Fruit fly (Drosophila melanogaster): ENCODE measurements around the gene sgl.

Gene sgl

dm6 chr3L:6942831-6943114 lies 21.8 kb downstream of the sgl start, which contains the start of gene tow:
Gene tow (plus strand): TSS chr3L:6942856.
- TF ChIP-seq D1 (tag; optimal IDR thresholded peaks at IDR 0.05) (no peak), CG9948 (tag; optimal IDR thresholded peaks at IDR 0.05) (no peak), CG4496 (GFP tag; IDR thresholded peaks at IDR 0.05) (0 out of 3 replicates have a peak, but pooled peaks have one; percentile 7), CG8301 (tag; optimal IDR thresholded peaks at IDR 0.05) (no peak), gl (tag; optimal IDR thresholded peaks at IDR 0.05) (no peak), Snoo (tag; optimal IDR thresholded peaks at IDR 0.05) (no peak)

DNA sequence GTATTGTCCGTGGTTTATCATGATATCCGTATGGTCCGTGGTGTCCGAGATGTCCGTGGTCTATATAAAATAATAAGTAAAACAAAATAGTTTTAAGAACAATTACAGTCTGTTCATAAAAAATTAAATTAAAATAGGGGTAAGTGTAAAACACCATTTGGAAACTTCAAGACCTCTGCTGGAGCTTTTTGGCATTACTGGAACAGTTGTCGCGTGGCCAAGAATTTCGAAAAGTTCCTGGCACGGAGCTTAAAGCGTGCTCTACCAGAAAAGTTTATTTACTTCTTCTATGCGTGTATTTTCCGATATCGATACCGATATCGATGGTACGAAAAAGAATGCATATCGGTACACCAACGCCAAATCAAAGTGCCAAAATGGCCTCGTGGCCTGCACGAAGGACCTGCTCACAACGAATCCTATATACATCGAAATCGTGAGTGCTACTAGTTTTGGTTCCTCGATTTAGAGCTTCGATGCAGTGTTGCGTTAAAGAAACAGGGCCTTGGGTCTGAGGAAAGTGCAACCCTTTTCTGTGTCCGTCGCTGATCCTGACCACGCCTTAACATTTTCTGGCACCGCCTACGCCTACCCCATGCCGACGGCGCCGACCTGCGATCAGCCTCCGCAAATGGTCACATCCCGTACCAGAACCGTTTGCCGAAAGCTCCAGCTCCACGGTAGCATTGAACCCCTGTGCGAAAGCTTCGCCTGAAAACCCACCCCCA lies 22.3 kb downstream of the sgl start:
- TF ChIP-seq CG14655 (GFP tag; optimal IDR thresholded peaks at IDR 0.05) (no peak), CG15710 (tag; optimal IDR thresholded peaks at IDR 0.05) (no peak), Pif1B (GFP tag; optimal IDR thresholded peaks at IDR 0.05) (no peak), D1 (tag; optimal IDR thresholded peaks at IDR 0.05) (no peak), CG9948 (tag; optimal IDR thresholded peaks at IDR 0.05) (no peak), fd96Ca (GFP tag; IDR thresholded peaks at IDR 0.05) (no peak), CG8159 (tag; optimal IDR thresholded peaks at IDR 0.05) (no peak), CG17806 (tag; optimal IDR thresholded peaks at IDR 0.05) (no peak), Pif1A (GFP tag; optimal IDR thresholded peaks at IDR 0.05) (no peak), Ets98B (GFP tag; IDR thresholded peaks at IDR 0.05) (no peak), CG8301 (tag; optimal IDR thresholded peaks at IDR 0.05) (no peak), CG12605 (GFP tag; IDR thresholded peaks at IDR 0.05) (no peak), Snoo (tag; optimal IDR thresholded peaks at IDR 0.05) (no peak)

dm6 chr3L:6934799-6935318 lies 29.7 kb downstream of the sgl start:
- TF ChIP-seq Ets98B (GFP tag; IDR thresholded peaks at IDR 0.05) = peak; percentile 18; the same call in 1 of the 2 replicates
- peak; percentile 65 for TF ChIP-seq CG4496 (GFP tag; IDR thresholded peaks at IDR 0.05)
- TF ChIP-seq Pif1A (GFP tag; optimal IDR thresholded peaks at IDR 0.05) = no peak
- no peak; the same call in 1 of the 2 replicates for TF ChIP-seq rn (GFP tag; IDR thresholded peaks at IDR 0.05)
- TF ChIP-seq CG12605 (GFP tag; IDR thresholded peaks at IDR 0.05) = peak; percentile 73
- TF ChIP-seq fd96Ca (GFP tag; IDR thresholded peaks at IDR 0.05) = peak; percentile 29; the same call in 1 of the 3 replicates
- TF ChIP-seq CG14655 (GFP tag; optimal IDR thresholded peaks at IDR 0.05) = peak; percentile 9
- no peak for TF ChIP-seq CG10348 (GFP tag; IDR thresholded peaks at IDR 0.05)
- TF ChIP-seq CG13204 (GFP tag; optimal IDR thresholded peaks at IDR 0.05) = no peak
- TF ChIP-seq CG15710 (tag; optimal IDR thresholded peaks at IDR 0.05) = no peak

DNA sequence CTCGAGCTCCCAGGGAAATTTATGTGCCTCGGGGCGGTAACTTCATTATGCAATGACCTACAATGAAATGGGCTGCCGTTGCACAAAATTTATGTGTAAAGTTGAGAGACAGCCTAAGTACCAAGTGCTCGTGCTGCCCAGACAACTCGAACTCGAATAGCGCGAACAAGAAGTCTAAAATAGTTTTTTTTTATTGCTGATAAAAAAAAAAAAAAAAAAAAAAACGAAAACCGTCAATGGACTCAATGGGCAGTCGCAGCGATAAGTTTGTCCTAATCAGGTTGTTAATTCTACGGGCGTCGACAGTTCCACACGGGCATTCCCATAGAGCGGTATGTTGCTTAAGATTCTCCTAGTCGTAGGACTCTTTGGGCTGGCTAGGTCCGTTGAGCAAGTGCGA lies 31.9 kb downstream of the sgl start, which contains the start of gene CG14820:
Gene CG14820 (plus strand): TSS at position 301 of the 400 bp plus-strand sequence.
- TF ChIP-seq CG8301 (tag; optimal IDR thresholded peaks at IDR 0.05) (no peak), Ets98B (GFP tag; IDR thresholded peaks at IDR 0.05) (no peak), CG8159 (tag; optimal IDR thresholded peaks at IDR 0.05) (no peak), fd96Ca (GFP tag; IDR thresholded peaks at IDR 0.05) (no peak)

DNA sequence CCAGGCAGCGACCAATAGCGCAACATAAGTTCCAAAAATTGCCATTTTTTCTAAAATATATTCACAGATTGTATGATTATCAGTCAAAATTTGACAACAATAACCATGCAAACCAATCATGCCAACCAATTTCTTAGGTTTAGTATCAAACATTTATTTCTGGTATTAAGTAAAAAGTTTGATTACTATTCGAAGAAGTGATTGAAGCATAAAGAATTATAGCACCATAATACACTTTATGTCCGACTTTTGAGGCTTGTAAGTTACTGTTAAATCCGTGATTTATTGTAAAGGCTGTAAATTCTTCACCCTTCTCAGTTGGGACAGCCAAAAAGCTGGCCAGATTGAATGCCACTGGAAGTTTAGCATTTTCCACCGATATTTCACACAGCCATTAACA lies 32.7 kb downstream of the sgl start, which contains the start of gene CG45413:
Gene CG45413 (minus strand): TSS at position 101 of the 400 bp plus-strand sequence.
- no peak for TF ChIP-seq Pif1A (GFP tag; optimal IDR thresholded peaks at IDR 0.05)
- TF ChIP-seq CG13204 (GFP tag; optimal IDR thresholded peaks at IDR 0.05) = no peak
- no peak for TF ChIP-seq CG12605 (GFP tag; IDR thresholded peaks at IDR 0.05)
- TF ChIP-seq CG14655 (GFP tag; optimal IDR thresholded peaks at IDR 0.05) = no peak
- no peak for TF ChIP-seq CG32121 (GFP tag; IDR thresholded peaks at IDR 0.05)
- TF ChIP-seq Ets98B (GFP tag; IDR thresholded peaks at IDR 0.05) = no peak
- no peak for TF ChIP-seq gl (tag; optimal IDR thresholded peaks at IDR 0.05)
- TF ChIP-seq Snoo (tag; optimal IDR thresholded peaks at IDR 0.05) = no peak
- TF ChIP-seq CG17806 (tag; optimal IDR thresholded peaks at IDR 0.05) = no peak
- no peak for TF ChIP-seq CG10348 (GFP tag; IDR thresholded peaks at IDR 0.05)
- TF ChIP-seq Pif1B (GFP tag; optimal IDR thresholded peaks at IDR 0.05) = no peak

DNA sequence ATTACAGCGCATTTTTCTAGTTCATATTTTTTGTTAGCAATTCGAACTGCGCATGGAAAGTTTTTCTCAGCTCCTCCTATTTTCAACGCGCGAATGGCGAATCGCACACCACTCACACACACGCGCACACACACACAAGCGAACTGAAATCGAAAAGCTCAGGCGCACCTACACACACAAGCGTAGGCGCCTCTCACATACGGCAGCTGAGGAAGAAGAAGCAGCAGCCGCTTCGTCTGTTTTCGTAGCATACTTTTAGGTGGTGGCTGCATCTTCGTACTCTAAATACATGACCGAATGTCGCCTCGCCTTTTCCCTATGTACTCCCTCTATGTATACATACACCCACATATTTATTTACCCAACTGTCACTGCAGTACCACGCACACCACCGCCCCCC lies 38.7 kb downstream of the sgl start:
- no peak for TF ChIP-seq CG9948 (tag; optimal IDR thresholded peaks at IDR 0.05)
- TF ChIP-seq CG4496 (GFP tag; IDR thresholded peaks at IDR 0.05) = peak; percentile 67; the same call in 2 of the 3 replicates
- TF ChIP-seq CG32121 (GFP tag; IDR thresholded peaks at IDR 0.05) = no peak

DNA sequence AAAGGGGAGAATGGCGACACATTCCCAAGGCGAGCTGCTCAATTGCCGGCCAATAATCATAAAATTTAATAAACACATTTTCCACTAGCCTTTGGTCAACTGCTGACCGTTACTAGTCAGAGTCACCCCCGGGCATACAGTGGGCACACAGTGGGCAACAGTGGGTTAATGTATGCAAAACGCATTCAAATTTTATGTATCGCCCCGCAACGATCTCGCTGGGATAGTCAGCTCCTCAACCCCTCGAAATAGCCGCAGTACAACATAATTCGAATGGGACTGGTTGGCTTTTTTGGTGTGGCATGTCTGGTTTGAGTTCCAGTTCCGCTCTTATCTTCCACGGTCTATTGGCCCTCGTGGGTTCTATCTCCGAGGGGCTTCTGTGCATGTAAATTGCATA lies 45.3 kb downstream of the sgl start:
- TF ChIP-seq fd96Ca (GFP tag; IDR thresholded peaks at IDR 0.05) (no peak), CG17806 (tag; optimal IDR thresholded peaks at IDR 0.05) (no peak), CG10348 (GFP tag; IDR thresholded peaks at IDR 0.05) (no peak), CG14655 (GFP tag; optimal IDR thresholded peaks at IDR 0.05) (no peak), Pif1B (GFP tag; optimal IDR thresholded peaks at IDR 0.05) (no peak), rn (GFP tag; IDR thresholded peaks at IDR 0.05) (no peak), CG8159 (tag; optimal IDR thresholded peaks at IDR 0.05) (no peak), CG15710 (tag; optimal IDR thresholded peaks at IDR 0.05) (no peak), EcR (GFP tag; optimal IDR thresholded peaks at IDR 0.05) (no peak), CG34367 (tag; optimal IDR thresholded peaks at IDR 0.05) (no peak), CG9948 (tag; optimal IDR thresholded peaks at IDR 0.05) (no peak), Ets98B (GFP tag; IDR thresholded peaks at IDR 0.05) (no peak), CG8301 (tag; optimal IDR thresholded peaks at IDR 0.05) (no peak), gl (tag; optimal IDR thresholded peaks at IDR 0.05) (no peak), CG13204 (GFP tag; optimal IDR thresholded peaks at IDR 0.05) (no peak), Pif1A (GFP tag; optimal IDR thresholded peaks at IDR 0.05) (no peak), CG32121 (GFP tag; IDR thresholded peaks at IDR 0.05) (no peak)

All from whole organism, pupa.